Fruit fly (Drosophila melanogaster): ENCODE measurements around the gene yip2.

The yip2 gene

dm6 chr2L:9921401-9921800 is 6.3 kb downstream of the yip2 start, which contains the start of gene CG4592 (continued):
- TF ChIP-seq CG10654 (GFP tag; optimal IDR thresholded peaks at IDR 0.05) (peak; percentile 0), CG8944 (GFP tag; optimal IDR thresholded peaks at IDR 0.05) (no peak), schlank (tag; optimal IDR thresholded peaks at IDR 0.05) (peak; percentile 39), Dip2 (GFP tag; IDR thresholded peaks at IDR 0.05) (no peak), zf30C (GFP tag; optimal IDR thresholded peaks at IDR 0.05) (no peak), CG17359 (tag; optimal IDR thresholded peaks at IDR 0.05) (no peak), tap (tag; optimal IDR thresholded peaks at IDR 0.05) (no peak), Ets97D (GFP tag; optimal IDR thresholded peaks at IDR 0.05) (peak; percentile 26), CG3847 (GFP tag; IDR thresholded peaks at IDR 0.05) (peak; percentile 40; the same call in 1 of the 2 replicates), Dref (GFP tag; IDR thresholded peaks at IDR 0.05) (no peak), CG14050 (GFP tag; IDR thresholded peaks at IDR 0.05) (0 out of 3 replicates have a peak, but pooled peaks have one; percentile 32), Med (GFP tag) (peak; percentile 93), fu2 (GFP tag; optimal IDR thresholded peaks at IDR 0.05) (no peak), Max (GFP tag; optimal IDR thresholded peaks at IDR 0.05) (peak; percentile 7), CG30020 (tag; optimal IDR thresholded peaks at IDR 0.05) (peak; percentile 33), Meics (GFP tag; optimal IDR thresholded peaks at IDR 0.05) (peak; percentile 70), nmo (GFP tag; optimal IDR thresholded peaks at IDR 0.05) (peak; percentile 56), CG8089 (GFP tag; optimal IDR thresholded peaks at IDR 0.05) (no peak), jumu (GFP tag; optimal IDR thresholded peaks at IDR 0.05) (peak; percentile 30), toy (GFP tag; IDR thresholded peaks at IDR 0.05) (no peak), br (optimal IDR thresholded peaks at IDR 0.05) (no peak), CG1603 (tag; optimal IDR thresholded peaks at IDR 0.05) (peak; percentile 67), Poxn (GFP tag; IDR thresholded peaks at IDR 0.05) (no peak), Aef1 (GFP tag; IDR thresholded peaks at IDR 0.05) (no peak), CG11093 (GFP tag; IDR thresholded peaks at IDR 0.05) (no peak), CG1233 (GFP tag; optimal IDR thresholded peaks at IDR 0.05) (peak; percentile 58), aop (GFP tag; IDR thresholded peaks at IDR 0.05) (no peak), CG32772 (GFP tag; IDR thresholded peaks at IDR 0.05) (0 out of 2 replicates have a peak, but pooled peaks have one; percentile 22), CG3995 (GFP tag; optimal IDR thresholded peaks at IDR 0.05) (no peak), shn (GFP tag; optimal IDR thresholded peaks at IDR 0.05) (no peak), ci (GFP tag; IDR thresholded peaks at IDR 0.05) (peak; percentile 90), CG12236 (GFP tag; optimal IDR thresholded peaks at IDR 0.05) (no peak), CG8359 (GFP tag; optimal IDR thresholded peaks at IDR 0.05; ENCODE audit: borderline replicate concordance) (no peak), lov (optimal IDR thresholded peaks at IDR 0.05) (no peak), lov (GFP tag; IDR thresholded peaks at IDR 0.05) (0 out of 3 replicates have a peak, but pooled peaks have one; percentile 27), stwl (tag; optimal IDR thresholded peaks at IDR 0.05) (no peak), CG11085 (GFP tag; IDR thresholded peaks at IDR 0.05) (no peak), jigr1 (GFP tag; IDR thresholded peaks at IDR 0.05) (no peak), CG34224 (GFP tag; IDR thresholded peaks at IDR 0.05; ENCODE audit: partially characterized antibody) (0 out of 3 replicates have a peak, but pooled peaks have one; percentile 29), Lim3 (GFP tag; IDR thresholded peaks at IDR 0.05) (no peak), gem (tag; optimal IDR thresholded peaks at IDR 0.05) (no peak), CG10321 (GFP tag; IDR thresholded peaks at IDR 0.05) (peak; percentile 32; the same call in 1 of the 2 replicates), mirr (GFP tag; optimal IDR thresholded peaks at IDR 0.05) (peak; percentile 50), sob (GFP tag; IDR thresholded peaks at IDR 0.05) (peak; percentile 65; the same call in 1 of the 2 replicates), sc (optimal IDR thresholded peaks at IDR 0.05) (no peak), sc (GFP tag; optimal IDR thresholded peaks at IDR 0.05) (no peak), Atf-2 (GFP tag; optimal IDR thresholded peaks at IDR 0.05) (no peak), CG12155 (GFP tag; optimal IDR thresholded peaks at IDR 0.05) (peak; percentile 53), ATbp (GFP tag; optimal IDR thresholded peaks at IDR 0.05) (peak; percentile 42), CG11695 (GFP tag; IDR thresholded peaks at IDR 0.05) (peak; percentile 39; the same call in 1 of the 3 replicates), CG13775 (GFP tag; optimal IDR thresholded peaks at IDR 0.05) (peak; percentile 53), CG7839 (tag; optimal IDR thresholded peaks at IDR 0.05) (no peak), CG15269 (tag; optimal IDR thresholded peaks at IDR 0.05) (no peak)

Data from whole organism, embryonic.